Worm (Caenorhabditis elegans) whole organism, L1 larva: ENCODE measurements around the gene gna-1.

Experiments
- C04F5.9 ChIP-seq: sonication (generic microtip); optimal IDR thresholded peaks from 2 replicates; lab custom pipeline; 2016; ENCODE audit warnings: missing genetic modification characterization, missing compliant biosample characterization
- C16A3.4 ChIP-seq: fragments of 150-350 bp; optimal IDR thresholded peaks from 2 replicates; lab custom pipeline; 2014; ENCODE audit warnings: missing biosample characterization, missing genetic modification characterization
- Y116A8C.19 ChIP-seq: sonication (generic microtip); optimal IDR thresholded peaks from 2 replicates; lab custom pipeline; 2016; ENCODE audit warnings: missing compliant biosample characterization, missing genetic modification characterization, borderline replicate concordance
- alr-1 ChIP-seq: fragments of 200-800 bp; sonication (Bioruptor generic); optimal IDR thresholded peaks from 2 replicates; lab custom pipeline; 2018; ENCODE audit warnings: borderline replicate concordance, mild to moderate bottlenecking, missing genetic modification characterization, missing compliant biosample characterization
- aly-2 ChIP-seq: fragments of 150-350 bp; optimal IDR thresholded peaks from 2 replicates; lab custom pipeline; 2014; ENCODE audit warnings: missing biosample characterization, missing genetic modification characterization
- ama-1 ChIP-seq: fragments of 150-350 bp; optimal IDR thresholded peaks from 2 replicates; lab custom pipeline; 2014
- blmp-1 ChIP-seq: fragments of 150-350 bp; optimal IDR thresholded peaks from 2 replicates; lab custom pipeline; 2014; ENCODE audit warnings: missing biosample characterization, missing genetic modification characterization
- ceh-63 ChIP-seq: fragments of 200-800 bp; sonication (Bioruptor generic); optimal IDR thresholded peaks from 2 replicates; lab custom pipeline; 2018; ENCODE audit warnings: mild to moderate bottlenecking, missing genetic modification characterization, missing compliant biosample characterization
- ceh-8 ChIP-seq: fragments of 200-800 bp; sonication (Bioruptor generic); optimal IDR thresholded peaks from 2 replicates; lab custom pipeline; 2018; ENCODE audit warnings: mild to moderate bottlenecking, missing genetic modification characterization, moderate library complexity, missing compliant biosample characterization
- ceh-82 ChIP-seq, 3 experiments: fragments of 150-350 bp in 1 of 3; sonication (generic microtip) in 2 of 3; optimal IDR thresholded peaks; 2 replicates each; lab custom pipeline; 2014 to 2017; ENCODE audit warnings: missing biosample characterization in 3 of 3, missing genetic modification characterization in 3 of 3
- ceh-88 ChIP-seq: fragments of 200-800 bp; sonication (Bioruptor generic); IDR thresholded peaks from 2 replicates; pipeline ENCODE4 v1.3.6; 2022; ENCODE audit warnings: missing genetic modification characterization, missing compliant biosample characterization
- ces-1 ChIP-seq: fragments of 150-350 bp; optimal IDR thresholded peaks from 2 replicates; lab custom pipeline; 2014; ENCODE audit warnings: missing biosample characterization, missing genetic modification reagents, missing genetic modification characterization
- dpl-1 ChIP-seq, 3 experiments: fragments of 150-350 bp in 2 of 3; sonication (generic microtip) in 1 of 3; optimal IDR thresholded peaks; 2 replicates each; lab custom pipeline; 2014 to 2017; ENCODE audit warnings: missing biosample characterization in 3 of 3, missing genetic modification characterization in 3 of 3, missing genetic modification reagents in 3 of 3
- dsc-1 ChIP-seq: sonication (generic microtip); optimal IDR thresholded peaks from 2 replicates; lab custom pipeline; 2016; ENCODE audit warnings: mild to moderate bottlenecking, missing genetic modification characterization, missing compliant biosample characterization
- efl-1 ChIP-seq, 4 experiments: fragments of 150-350 bp; optimal IDR thresholded peaks in 3 of 4; peaks in 1 of 4; 1 replicate in 1 of 4; 2 replicates in 3 of 4; lab custom pipeline; 2014; ENCODE audit warnings: missing biosample characterization in 2 of 4, missing genetic modification characterization in 2 of 4, missing genetic modification reagents in 2 of 4
- efl-3 ChIP-seq: fragments of 200-800 bp; sonication (Bioruptor generic); optimal IDR thresholded peaks from 2 replicates; lab custom pipeline; 2018; ENCODE audit warnings: mild to moderate bottlenecking, missing genetic modification characterization, missing compliant biosample characterization
- egl-27 ChIP-seq, 2 experiments: fragments of 150-350 bp in 1 of 2; sonication (generic microtip); optimal IDR thresholded peaks; 3 replicates each; lab custom pipeline; 2017 to 2018; ENCODE audit warnings: missing biosample characterization in 2 of 2, missing genetic modification characterization in 2 of 2, missing genetic modification reagents in 2 of 2
- fkh-10 ChIP-seq: sonication (generic microtip); optimal IDR thresholded peaks from 2 replicates; lab custom pipeline; 2017; ENCODE audit warnings: missing biosample characterization, missing genetic modification reagents, missing genetic modification characterization
- fkh-8 ChIP-seq: sonication (generic microtip); optimal IDR thresholded peaks from 2 replicates; lab custom pipeline; 2016; ENCODE audit warnings: mild to moderate bottlenecking, missing genetic modification characterization, missing compliant biosample characterization
- grh-1 ChIP-seq: fragments of 200-800 bp; sonication (Bioruptor generic); IDR thresholded peaks from 2 replicates; pipeline ENCODE4 v1.3.6; 2022; ENCODE audit warnings: missing genetic modification reagents, missing genetic modification characterization, missing compliant biosample characterization
- hlh-17 ChIP-seq: fragments of 200-800 bp; sonication (Bioruptor generic); optimal IDR thresholded peaks from 2 replicates; lab custom pipeline; 2018; ENCODE audit warnings: missing genetic modification characterization, mild to moderate bottlenecking, missing compliant biosample characterization, moderate library complexity, borderline replicate concordance
- hpl-2 ChIP-seq: fragments of 150-350 bp; optimal IDR thresholded peaks from 2 replicates; lab custom pipeline; 2014; ENCODE audit warnings: missing biosample characterization, missing genetic modification reagents, missing genetic modification characterization
- irx-1 ChIP-seq: sonication (generic microtip); optimal IDR thresholded peaks from 2 replicates; lab custom pipeline; 2016; ENCODE audit warnings: missing genetic modification characterization, missing compliant biosample characterization
- jun-1 ChIP-seq: fragments of 150-350 bp; optimal IDR thresholded peaks from 2 replicates; lab custom pipeline; 2014; ENCODE audit warnings: missing biosample characterization, missing genetic modification reagents, missing genetic modification characterization
- lin-13 ChIP-seq: fragments of 150-350 bp; optimal IDR thresholded peaks from 2 replicates; lab custom pipeline; 2014; ENCODE audit warnings: missing biosample characterization, missing genetic modification reagents, missing genetic modification characterization
- lin-39 ChIP-seq: fragments of 150-350 bp; optimal IDR thresholded peaks from 2 replicates; lab custom pipeline; 2014; ENCODE audit warnings: missing biosample characterization, missing genetic modification reagents, missing genetic modification characterization
- lir-3 ChIP-seq: sonication (generic microtip); optimal IDR thresholded peaks from 2 replicates; lab custom pipeline; 2016; ENCODE audit warnings: mild to moderate bottlenecking, missing genetic modification characterization, moderate library complexity, missing compliant biosample characterization; ENCODE audit not compliant: poor library complexity
- lsy-2 ChIP-seq, 2 experiments: fragments of 150-350 bp; optimal IDR thresholded peaks; 2 replicates each; lab custom pipeline; 2014; ENCODE audit warnings: missing biosample characterization in 2 of 2, missing genetic modification characterization in 2 of 2
- mab-9 ChIP-seq: fragments of 200-800 bp; sonication (Bioruptor generic); IDR thresholded peaks from 2 replicates; pipeline ENCODE4 v1.3.6; 2022; ENCODE audit warnings: missing genetic modification reagents, missing genetic modification characterization, missing compliant biosample characterization
- mdl-1 ChIP-seq, 2 experiments: fragments of 150-350 bp; optimal IDR thresholded peaks; 2 replicates each; lab custom pipeline; 2014 to 2017; ENCODE audit warnings: missing biosample characterization in 2 of 2, missing genetic modification characterization in 2 of 2, inconsistent platforms in 1 of 2
- mep-1 ChIP-seq: fragments of 150-350 bp; optimal IDR thresholded peaks from 2 replicates; lab custom pipeline; 2014; ENCODE audit warnings: missing biosample characterization, missing genetic modification characterization
- nhr-19 ChIP-seq: fragments of 200-800 bp; sonication (Bioruptor generic); conservative IDR thresholded peaks from 2 replicates; pipeline ENCODE4 v1.3.6; 2022; ENCODE audit warnings: missing genetic modification characterization, missing compliant biosample characterization
- nhr-237 ChIP-seq: fragments of 150-350 bp; optimal IDR thresholded peaks from 2 replicates; lab custom pipeline; 2014; ENCODE audit warnings: missing biosample characterization, missing genetic modification characterization
- nhr-28 ChIP-seq: fragments of 150-350 bp; optimal IDR thresholded peaks from 2 replicates; lab custom pipeline; 2014; ENCODE audit warnings: missing biosample characterization, missing genetic modification characterization
- nhr-47 ChIP-seq: sonication (generic microtip); optimal IDR thresholded peaks from 2 replicates; lab custom pipeline; 2016; ENCODE audit warnings: mild to moderate bottlenecking, missing genetic modification characterization, moderate library complexity, missing compliant biosample characterization
- nhr-77 ChIP-seq: fragments of 150-350 bp; optimal IDR thresholded peaks from 2 replicates; lab custom pipeline; 2014; ENCODE audit warnings: missing biosample characterization, missing genetic modification characterization
- nhr-90 ChIP-seq: sonication (generic microtip); optimal IDR thresholded peaks from 2 replicates; lab custom pipeline; 2016; ENCODE audit warnings: mild to moderate bottlenecking, missing genetic modification characterization, missing compliant biosample characterization; ENCODE audit not compliant: poor library complexity
- pag-3 ChIP-seq: sonication (generic microtip); optimal IDR thresholded peaks from 2 replicates; lab custom pipeline; 2017; ENCODE audit warnings: missing genetic modification characterization, mild to moderate bottlenecking, missing compliant biosample characterization, antibody characterized with exemption, borderline replicate concordance; ENCODE audit not compliant: insufficient read depth
- pax-3 ChIP-seq: fragments of 200-800 bp; sonication (Bioruptor generic); optimal IDR thresholded peaks from 2 replicates; lab custom pipeline; 2018; ENCODE audit warnings: mild to moderate bottlenecking, missing genetic modification characterization, moderate library complexity, missing compliant biosample characterization
- pqm-1 ChIP-seq: sonication (generic microtip); optimal IDR thresholded peaks from 3 replicates; lab custom pipeline; 2017; ENCODE audit warnings: missing biosample characterization, missing genetic modification characterization
- skn-1 ChIP-seq: fragments of 150-350 bp; optimal IDR thresholded peaks from 2 replicates; lab custom pipeline; 2014; ENCODE audit warnings: missing biosample characterization, missing genetic modification characterization
- snpc-4 ChIP-seq: fragments of 150-350 bp; optimal IDR thresholded peaks from 2 replicates; lab custom pipeline; 2014; ENCODE audit warnings: missing biosample characterization, missing genetic modification characterization
- sptf-1 ChIP-seq: fragments of 150-350 bp; optimal IDR thresholded peaks from 2 replicates; lab custom pipeline; 2014; ENCODE audit warnings: missing biosample characterization, missing genetic modification characterization
- swsn-7 ChIP-seq: sonication (generic microtip); optimal IDR thresholded peaks from 2 replicates; lab custom pipeline; 2016; ENCODE audit warnings: missing genetic modification characterization, missing compliant biosample characterization
- unc-30 ChIP-seq: sonication (generic microtip); optimal IDR thresholded peaks from 2 replicates; lab custom pipeline; 2017; ENCODE audit warnings: missing biosample characterization, missing genetic modification characterization
- unc-62 ChIP-seq: fragments of 150-350 bp; optimal IDR thresholded peaks from 2 replicates; lab custom pipeline; 2014; ENCODE audit warnings: missing biosample characterization, missing genetic modification reagents, missing genetic modification characterization
- unc-86 ChIP-seq: sonication (generic microtip); optimal IDR thresholded peaks from 2 replicates; lab custom pipeline; 2016; ENCODE audit warnings: missing genetic modification characterization, missing compliant biosample characterization
- zag-1 ChIP-seq: fragments of 150-350 bp; optimal IDR thresholded peaks from 2 replicates; lab custom pipeline; 2014; ENCODE audit warnings: missing biosample characterization, missing genetic modification characterization
- zip-4 ChIP-seq: fragments of 200-800 bp; sonication (Bioruptor generic); optimal IDR thresholded peaks from 2 replicates; lab custom pipeline; 2018; ENCODE audit warnings: mild to moderate bottlenecking, missing genetic modification characterization, moderate library complexity, missing compliant biosample characterization
- ztf-11 ChIP-seq, 2 experiments: sonication (generic microtip); optimal IDR thresholded peaks; 2 replicates each; lab custom pipeline; 2016 to 2017; ENCODE audit warnings: missing genetic modification characterization in 2 of 2, missing biosample characterization in 1 of 2, missing compliant biosample characterization in 1 of 2
- ztf-4 ChIP-seq: fragments of 150-350 bp; optimal IDR thresholded peaks from 2 replicates; lab custom pipeline; 2014; ENCODE audit warnings: missing biosample characterization, missing genetic modification characterization

The gna-1 gene

ce11 chrV:10361830-10362397 is 42.0 kb upstream of the gna-1 start, which contains the start of gene cash-1:
TSS of gene cash-1 (plus strand) at chrV:10362261.
- TF ChIP-seq mep-1 (tag; lab: Kevin White, UChicago) = peak; percentile 71
- no peak for TF ChIP-seq ceh-63 (GFP tag; lab: Kevin White, UChicago)
- TF ChIP-seq nhr-77 = peak; percentile 39
- peak; percentile 11 for TF ChIP-seq pax-3
- no peak; the same call in 1 of the 2 replicates for TF ChIP-seq ceh-88 (GFP tag; lab: Robert Waterston, UW)
- TF ChIP-seq Y116A8C.19 (tag; lab: Kevin White, UChicago) = no peak
- TF ChIP-seq efl-1 (optimal IDR thresholded peaks at IDR 0.05; lab: Kevin White, UChicago) = peak; percentile 72 to 84
- TF ChIP-seq efl-1 (GFP tag; optimal IDR thresholded peaks at IDR 0.05 in 1 of 2; lab: Kevin White, UChicago) = peak; percentile 87 to 98
- TF ChIP-seq nhr-90 (tag; lab: Kevin White, UChicago) = peak; percentile 60
- peak; percentile 12 for TF ChIP-seq dsc-1 (tag; lab: Kevin White, UChicago)
- TF ChIP-seq unc-62 (GFP tag; lab: Kevin White, UChicago) = no peak
- TF ChIP-seq ceh-8 (GFP tag; lab: Kevin White, UChicago) = peak; percentile 47
- peak; percentile 56 to 86 for TF ChIP-seq lsy-2 (tag; optimal IDR thresholded peaks at IDR 0.05; lab: Kevin White, UChicago)
- TF ChIP-seq ama-1 (lab: Kevin White, UChicago) = no peak
- no peak for TF ChIP-seq irx-1
- peak in 1 of 2 experiments; percentile 82 for TF ChIP-seq mdl-1 (tag; optimal IDR thresholded peaks at IDR 0.05; lab: Kevin White, UChicago)
- peak; percentile 58 for TF ChIP-seq nhr-19 (GFP tag; lab: Robert Waterston, UW)
- peak; percentile 6 to 77 (median 18) for TF ChIP-seq ceh-82 (tag; optimal IDR thresholded peaks at IDR 0.05; lab: Kevin White, UChicago)
- no peak for TF ChIP-seq C04F5.9 (tag; lab: Kevin White, UChicago)
- TF ChIP-seq blmp-1 (tag; lab: Kevin White, UChicago) = peak; percentile 74
- TF ChIP-seq ztf-11 (tag; optimal IDR thresholded peaks at IDR 0.05; lab: Kevin White, UChicago) = no peak
- TF ChIP-seq zag-1 (tag; lab: Kevin White, UChicago) = no peak
- no peak for TF ChIP-seq aly-2 (tag; lab: Kevin White, UChicago)
- no peak for TF ChIP-seq pqm-1 (tag; lab: Kevin White, UChicago)
- peak; percentile 31 for TF ChIP-seq lir-3 (tag; lab: Kevin White, UChicago)
- peak; percentile 71 for TF ChIP-seq fkh-8
- TF ChIP-seq zip-4 (GFP tag; lab: Kevin White, UChicago) = no peak
- no peak for TF ChIP-seq alr-1 (tag; lab: Kevin White, UChicago)
- peak; percentile 73 for TF ChIP-seq nhr-47 (tag; lab: Kevin White, UChicago)
- peak; percentile 14 for TF ChIP-seq hpl-2 (GFP tag; lab: Kevin White, UChicago)
- no peak for TF ChIP-seq ztf-4 (tag; lab: Kevin White, UChicago)
- peak; percentile 55 for TF ChIP-seq snpc-4 (tag; lab: Kevin White, UChicago)
- no peak for TF ChIP-seq ces-1
- peak; percentile 52 for TF ChIP-seq lin-13 (GFP tag; lab: Kevin White, UChicago)
- no peak for TF ChIP-seq lin-39
- TF ChIP-seq hlh-17 (GFP tag; lab: Kevin White, UChicago) = no peak
- TF ChIP-seq pag-3 (tag; lab: Kevin White, UChicago) = no peak
- peak; percentile 61 for TF ChIP-seq swsn-7 (tag; lab: Kevin White, UChicago)
- no peak for TF ChIP-seq unc-30 (tag; lab: Kevin White, UChicago)
- peak; percentile 36 for TF ChIP-seq fkh-10
- TF ChIP-seq unc-86 = no peak
- no peak for TF ChIP-seq nhr-237
- TF ChIP-seq nhr-28 (tag; lab: Kevin White, UChicago) = no peak
- TF ChIP-seq C16A3.4 (tag; lab: Kevin White, UChicago) = peak; percentile 38
- TF ChIP-seq sptf-1 (tag; lab: Kevin White, UChicago) = no peak
- no peak for TF ChIP-seq efl-3 (GFP tag; lab: Kevin White, UChicago)
- TF ChIP-seq dpl-1 (GFP tag; optimal IDR thresholded peaks at IDR 0.05; lab: Kevin White, UChicago) = peak; percentile 80 to 89 (median 83)
- TF ChIP-seq skn-1 (tag; lab: Kevin White, UChicago) = peak; percentile 77
- no peak for TF ChIP-seq mab-9 (GFP tag; lab: Robert Waterston, UW)
- TF ChIP-seq egl-27 (tag; optimal IDR thresholded peaks at IDR 0.05; lab: Kevin White, UChicago) = no peak
- no peak for TF ChIP-seq jun-1 (tag; lab: Kevin White, UChicago)
- TF ChIP-seq grh-1 = no peak
